Worm (Caenorhabditis elegans) whole organism, L3 larva: ENCODE measurements around the gene mpz-1.

Experiments
- ZK546.5 ChIP-seq: sonication (generic microtip); optimal IDR thresholded peaks from 2 replicates; lab custom pipeline; 2017; ENCODE audit warnings: missing biosample characterization, missing genetic modification characterization
- ama-1 ChIP-seq: fragments of 150-350 bp; optimal IDR thresholded peaks from 2 replicates; lab custom pipeline; 2018
- elt-3 ChIP-seq, 3 experiments: fragments of 150-350 bp in 1 of 3; sonication (generic microtip) in 2 of 3; optimal IDR thresholded peaks; 2 replicates in 2 of 3; 4 replicates in 1 of 3; lab custom pipeline; 2014 to 2017; ENCODE audit warnings: missing biosample characterization in 3 of 3, missing genetic modification characterization in 3 of 3
- mml-1 ChIP-seq: fragments of 150-350 bp; sonication (generic microtip); optimal IDR thresholded peaks from 3 replicates; lab custom pipeline; 2014; ENCODE audit warnings: missing biosample characterization, missing genetic modification characterization
- pqm-1 ChIP-seq: fragments of 150-350 bp; optimal IDR thresholded peaks from 2 replicates; lab custom pipeline; 2017; ENCODE audit warnings: missing biosample characterization, missing genetic modification characterization, inconsistent platforms
- tbx-2 ChIP-seq: sonication (generic microtip); optimal IDR thresholded peaks from 2 replicates; lab custom pipeline; 2016; ENCODE audit warnings: mild to moderate bottlenecking, missing genetic modification characterization, missing compliant biosample characterization
- unc-39 ChIP-seq: sonication (generic microtip); optimal IDR thresholded peaks from 4 replicates; lab custom pipeline; 2017; ENCODE audit warnings: missing biosample characterization, missing genetic modification characterization

DNA sequence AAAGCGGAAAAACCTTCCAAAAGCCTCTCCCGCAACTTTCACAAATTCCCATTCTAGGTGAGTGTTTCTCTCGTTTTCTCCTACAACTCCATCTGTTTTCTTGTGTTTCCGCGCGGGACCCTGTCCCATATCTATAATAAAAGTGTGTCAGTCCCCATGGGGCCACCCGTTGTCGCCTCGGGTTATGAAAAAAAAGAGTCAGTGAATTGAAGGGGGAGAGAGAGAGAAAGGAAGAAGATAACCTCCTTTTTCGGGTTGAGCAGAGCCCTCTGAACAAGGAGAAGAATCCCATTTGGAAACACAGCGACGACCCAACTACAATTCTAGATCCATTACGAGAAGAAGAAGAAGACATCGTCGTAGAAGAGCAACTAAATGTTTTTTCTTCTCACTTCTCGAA is 60.8 kb downstream of the mpz-1 start, which contains the start of gene C09G5.13:
- TF ChIP-seq ama-1 (lab: Kevin White, UChicago): no peak
- TF ChIP-seq pqm-1 (tag; lab: Kevin White, UChicago): no peak
- TF ChIP-seq ZK546.5 (tag; lab: Kevin White, UChicago): no peak
- TF ChIP-seq elt-3 (tag; optimal IDR thresholded peaks at IDR 0.05; lab: Kevin White, UChicago): no peak
- TF ChIP-seq unc-39 (tag; lab: Kevin White, UChicago): no peak
- no peak for TF ChIP-seq mml-1 (tag; lab: Kevin White, UChicago)
- no peak for TF ChIP-seq tbx-2 (tag; lab: Kevin White, UChicago)
